Fruit fly (Drosophila melanogaster) whole organism, wandering third instar larva: ENCODE data around the gene CG9961.

ENCODE experiments used
- Abd-B ChIP-seq: fragments of >200 bp; optimal IDR thresholded peaks from 2 replicates; lab custom pipeline; 2017; ENCODE audit warnings: missing biosample characterization, missing genetic modification characterization
- CG9705 ChIP-seq: fragments of 200-800 bp; sonication (Bioruptor generic); optimal IDR thresholded peaks from 2 replicates; lab custom pipeline; 2018; ENCODE audit warnings: missing biosample characterization, mild to moderate bottlenecking, missing genetic modification characterization
- Dfd ChIP-seq: fragments of >200 bp; optimal IDR thresholded peaks from 2 replicates; lab custom pipeline; 2017; ENCODE audit warnings: missing biosample characterization, missing genetic modification characterization
- HLH106 ChIP-seq: fragments of 200-800 bp; optimal IDR thresholded peaks from 3 replicates; lab custom pipeline; 2019; ENCODE audit warnings: missing biosample characterization, mild to moderate bottlenecking, missing genetic modification characterization, moderate library complexity
- Hnf4 ChIP-seq: fragments of 200-800 bp; sonication (Bioruptor generic); optimal IDR thresholded peaks from 2 replicates; lab custom pipeline; 2016; ENCODE audit warnings: missing biosample characterization, mild to moderate bottlenecking, missing genetic modification characterization
- Hr78 ChIP-seq: fragments of >200 bp; optimal IDR thresholded peaks from 2 replicates; lab custom pipeline; 2017; ENCODE audit warnings: missing biosample characterization, missing genetic modification characterization
- Hr83 ChIP-seq: fragments of 200-300 bp; sonication (Bioruptor generic); optimal IDR thresholded peaks from 2 replicates; lab custom pipeline; 2016; ENCODE audit warnings: missing biosample characterization, mild to moderate bottlenecking, missing genetic modification characterization, moderate library complexity; ENCODE audit not compliant: poor library complexity, severe bottlenecking
- Jra ChIP-seq: sonication (Bioruptor generic); optimal IDR thresholded peaks from 2 replicates; lab custom pipeline; 2016; ENCODE audit warnings: missing biosample characterization, missing genetic modification characterization
- Myc ChIP-seq: fragments of >200 bp; optimal IDR thresholded peaks from 2 replicates; lab custom pipeline; 2017
- N ChIP-seq: fragments of >200 bp; optimal IDR thresholded peaks from 2 replicates; lab custom pipeline; 2018; ENCODE audit warnings: missing biosample characterization, missing external identifiers, missing genetic modification characterization
- OdsH ChIP-seq: fragments of 200-800 bp; sonication (Bioruptor generic); optimal IDR thresholded peaks from 2 replicates; lab custom pipeline; 2016; ENCODE audit warnings: missing biosample characterization, mild to moderate bottlenecking, missing genetic modification characterization
- Rel ChIP-seq, 2 experiments: fragments of 200-800 bp; sonication (Bioruptor generic) in 1 of 2; optimal IDR thresholded peaks; 2 replicates in 1 of 2; 3 replicates in 1 of 2; lab custom pipeline; 2016 to 2019; ENCODE audit warnings: mild to moderate bottlenecking in 2 of 2, missing biosample characterization in 2 of 2, missing genetic modification characterization in 2 of 2, moderate library complexity in 1 of 2
- Vsx2 ChIP-seq: fragments of 200-300, 225-300 bp; sonication (Bioruptor generic); optimal IDR thresholded peaks from 2 replicates; lab custom pipeline; 2018; ENCODE audit warnings: missing biosample characterization, missing genetic modification characterization; ENCODE audit not compliant: partially characterized antibody
- br ChIP-seq: fragments of 200-800 bp; sonication (Bioruptor generic); optimal IDR thresholded peaks from 2 replicates; lab custom pipeline; 2016; ENCODE audit warnings: missing biosample characterization, missing genetic modification characterization
- dl ChIP-seq, 2 experiments: fragments of 175-275, 200-275 bp in 1 of 2; fragments of 200-275 bp in 1 of 2; sonication (Bioruptor generic); optimal IDR thresholded peaks; lab custom pipeline; 2018; ENCODE audit warnings: mild to moderate bottlenecking in 2 of 2, missing biosample characterization in 2 of 2, missing genetic modification characterization in 2 of 2, moderate library complexity in 2 of 2; ENCODE audit not compliant: partially characterized antibody in 2 of 2, insufficient read depth in 1 of 2
- dmrt93B ChIP-seq: fragments of 200-800 bp; sonication (Bioruptor generic); optimal IDR thresholded peaks from 2 replicates; lab custom pipeline; 2018; ENCODE audit warnings: missing biosample characterization, mild to moderate bottlenecking, missing genetic modification characterization
- ey ChIP-seq: fragments of 200-800 bp; sonication (Bioruptor generic); optimal IDR thresholded peaks from 2 replicates; lab custom pipeline; 2016; ENCODE audit warnings: missing biosample characterization, missing genetic modification characterization
- foxo ChIP-seq, 2 experiments: fragments of 200-800 bp; sonication (Bioruptor generic); optimal IDR thresholded peaks; 2 replicates in 1 of 2; 3 replicates in 1 of 2; lab custom pipeline; 2016 to 2017; ENCODE audit warnings: missing biosample characterization in 2 of 2, missing genetic modification characterization in 2 of 2
- fru ChIP-seq: fragments of 200-800 bp; sonication (Bioruptor generic); optimal IDR thresholded peaks from 3 replicates; lab custom pipeline; 2016; ENCODE audit warnings: missing biosample characterization, mild to moderate bottlenecking, missing genetic modification characterization
- h ChIP-seq: fragments of 200-800 bp; sonication (Bioruptor generic); optimal IDR thresholded peaks from 3 replicates; lab custom pipeline; 2016; ENCODE audit warnings: missing biosample characterization, mild to moderate bottlenecking, missing genetic modification characterization
- jim ChIP-seq: fragments of 175-275, 200-325 bp; sonication (Bioruptor generic); optimal IDR thresholded peaks from 2 replicates; lab custom pipeline; 2016; ENCODE audit warnings: missing biosample characterization, mild to moderate bottlenecking, missing genetic modification characterization
- lola ChIP-seq: fragments of >200 bp; optimal IDR thresholded peaks from 2 replicates; lab custom pipeline; 2017; ENCODE audit warnings: missing biosample characterization, missing genetic modification characterization
- psq ChIP-seq: fragments of 200-800 bp; sonication (Bioruptor generic); optimal IDR thresholded peaks from 3 replicates; lab custom pipeline; 2017; ENCODE audit warnings: missing biosample characterization, mild to moderate bottlenecking, missing genetic modification characterization, moderate library complexity
- rgr ChIP-seq: fragments of 200-800 bp; sonication (Bioruptor generic); optimal IDR thresholded peaks from 3 replicates; lab custom pipeline; 2016; ENCODE audit warnings: missing biosample characterization, mild to moderate bottlenecking, missing genetic modification characterization
- sage ChIP-seq: fragments of 200-800 bp; sonication (Bioruptor generic); optimal IDR thresholded peaks from 2 replicates; lab custom pipeline; 2016; ENCODE audit warnings: missing biosample characterization, mild to moderate bottlenecking, missing genetic modification characterization
- tai ChIP-seq: sonication (Bioruptor generic); optimal IDR thresholded peaks from 2 replicates; lab custom pipeline; 2016; ENCODE audit warnings: missing biosample characterization, missing genetic modification characterization
- usp ChIP-seq: fragments of >200 bp; optimal IDR thresholded peaks from 2 replicates; lab custom pipeline; 2017; ENCODE audit warnings: missing biosample characterization, missing genetic modification characterization
- woc ChIP-seq: sonication (Bioruptor generic); optimal IDR thresholded peaks from 2 replicates; lab custom pipeline; 2016; ENCODE audit warnings: missing biosample characterization, mild to moderate bottlenecking, missing genetic modification characterization

CG9961 gene

DNA sequence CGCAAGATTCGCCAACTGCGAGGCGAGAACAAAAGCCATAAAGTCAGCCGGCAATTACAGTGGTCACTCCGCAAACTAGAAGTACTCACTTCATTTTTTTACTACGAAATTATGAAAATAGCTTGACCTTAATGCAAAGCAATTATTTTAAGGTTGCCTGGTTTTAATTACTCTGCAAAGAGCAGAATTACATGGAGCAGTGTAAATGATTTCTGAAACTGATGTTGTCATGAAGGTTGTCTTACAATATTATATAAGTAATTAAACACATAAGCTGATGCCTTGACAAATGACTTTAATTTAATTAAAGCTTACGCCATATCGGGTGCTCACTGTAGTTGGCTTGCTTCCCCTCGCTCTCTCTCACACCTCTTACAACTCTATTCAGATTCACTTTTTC is 10.5 kb downstream of the CG9961 start (continued):
- TF ChIP-seq Myc (lab: Kevin White, UChicago) (no peak), Dfd (GFP tag; lab: Kevin White, UChicago) (no peak), woc (GFP tag; lab: Kevin White, UChicago) (peak; percentile 53)

DNA sequence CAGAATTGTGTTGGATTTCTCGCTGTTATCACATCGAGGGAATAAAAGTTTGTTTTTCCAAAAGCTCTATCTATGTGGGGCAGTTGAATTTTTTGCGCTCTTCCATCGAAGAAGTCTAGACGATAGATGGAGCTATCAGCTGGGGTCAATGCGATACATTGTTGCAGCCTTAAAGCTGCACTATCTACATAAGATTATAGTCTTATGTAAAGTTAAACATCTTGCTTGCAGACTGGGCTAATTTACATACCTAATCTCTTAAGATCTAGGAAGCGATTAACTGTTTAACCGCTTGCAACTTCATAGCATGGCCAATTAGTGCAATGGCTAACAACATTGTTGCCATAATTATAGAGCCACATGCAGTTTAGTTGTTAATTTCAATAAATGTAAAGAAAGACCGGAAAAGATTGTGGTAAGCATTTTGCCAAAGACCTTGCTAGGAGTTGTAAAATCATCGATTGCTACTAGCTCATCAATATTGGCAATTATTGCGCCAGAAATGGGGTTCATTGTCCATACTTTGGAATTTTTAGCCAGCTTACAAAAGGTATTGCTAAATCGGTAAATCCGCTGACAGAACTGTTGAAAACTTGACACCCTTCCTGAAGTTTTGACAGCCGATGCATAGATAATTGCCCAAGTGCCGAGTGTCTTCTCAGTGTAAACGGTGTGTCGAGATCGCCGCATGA is 12.4 kb downstream of the CG9961 start:
- TF ChIP-seq psq (GFP tag; lab: Kevin White, UChicago): no peak
- TF ChIP-seq Dfd (GFP tag; lab: Kevin White, UChicago): no peak

DNA sequence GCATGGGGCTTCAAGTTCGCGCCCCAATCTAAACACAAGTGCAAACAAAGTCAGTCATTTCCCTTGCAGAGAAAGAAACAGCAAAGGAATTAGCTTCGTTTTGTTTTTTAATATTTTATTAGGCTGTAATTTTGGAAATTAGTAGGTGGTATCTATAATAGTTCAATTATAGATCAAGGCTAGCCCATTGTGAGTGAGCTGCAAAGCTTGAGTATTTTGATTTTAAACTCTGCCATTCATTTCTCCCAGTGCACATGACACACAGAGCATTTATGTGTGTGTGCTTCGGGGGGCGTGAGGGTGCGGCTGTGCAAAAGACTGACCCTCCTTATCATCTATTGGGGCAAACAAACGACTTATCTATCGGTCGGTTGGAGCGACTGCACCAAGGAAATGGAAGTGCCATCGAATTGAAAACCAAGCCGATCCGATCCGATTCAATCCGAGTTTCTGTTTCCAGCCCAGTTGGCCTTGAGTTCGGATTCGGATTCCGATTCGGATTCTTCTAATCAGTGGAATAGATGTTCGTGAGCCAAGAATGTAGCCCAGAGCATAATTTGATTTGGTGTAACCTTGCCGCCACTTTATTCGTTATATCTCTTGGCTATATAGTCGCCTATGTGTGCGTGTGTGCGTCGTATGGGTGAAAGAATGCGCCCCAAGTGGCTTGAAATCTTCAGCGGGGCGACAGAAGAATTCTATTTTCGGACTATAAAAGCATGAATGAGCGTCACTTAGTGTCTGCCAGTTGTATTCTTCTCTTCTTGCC is 13.2 kb downstream of the CG9961 start:
- TF ChIP-seq Abd-B (GFP tag; lab: Kevin White, UChicago): no peak
- TF ChIP-seq Rel (GFP tag; optimal IDR thresholded peaks at IDR 0.05; lab: Kevin White, UChicago): no peak
- TF ChIP-seq Rel (tag; optimal IDR thresholded peaks at IDR 0.05; lab: Kevin White, UChicago): no peak
- TF ChIP-seq sage: no peak
- peak; percentile 11 for TF ChIP-seq ey
- peak; percentile 39 for TF ChIP-seq OdsH (GFP tag; lab: Kevin White, UChicago)
- TF ChIP-seq Hnf4 (GFP tag; lab: Kevin White, UChicago): no peak
- no peak for TF ChIP-seq dl (GFP tag; optimal IDR thresholded peaks at IDR 0.05; lab: Kevin White, UChicago; ENCODE audit: insufficient read depth in 1 of 2, partially characterized antibody in 2 of 2)
- TF ChIP-seq h: peak; percentile 36
- TF ChIP-seq fru (GFP tag; lab: Kevin White, UChicago): peak; percentile 35
- TF ChIP-seq foxo (GFP tag; optimal IDR thresholded peaks at IDR 0.05; lab: Kevin White, UChicago): peak in 1 of 2 experiments; percentile 40
- TF ChIP-seq rgr (GFP tag; lab: Kevin White, UChicago): peak; percentile 31
- no peak for TF ChIP-seq dmrt93B (GFP tag; lab: Kevin White, UChicago)

DNA sequence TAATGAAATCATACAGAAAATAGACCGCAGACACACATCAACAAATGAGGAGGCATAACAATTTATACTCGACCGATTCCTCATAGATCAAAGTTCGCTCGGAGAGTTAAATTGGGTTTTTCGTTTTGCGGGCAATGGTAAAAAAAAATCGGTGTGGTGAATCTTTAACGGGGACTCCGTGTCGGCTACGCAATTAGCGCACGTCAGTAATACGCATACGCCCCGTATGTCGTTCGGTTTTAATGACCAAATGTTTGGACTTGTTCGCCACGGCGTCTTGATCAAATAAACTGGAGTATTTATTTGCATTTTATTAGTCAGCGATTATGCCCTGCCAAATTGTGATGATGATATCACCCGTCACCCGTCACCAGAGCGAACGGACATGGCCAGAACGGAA is 14.0 kb downstream of the CG9961 start:
- no peak for TF ChIP-seq rgr (GFP tag; lab: Kevin White, UChicago)
- TF ChIP-seq sage: no peak
- no peak for TF ChIP-seq HLH106 (tag; lab: Kevin White, UChicago)
- TF ChIP-seq lola: no peak
- TF ChIP-seq h: no peak
- TF ChIP-seq Rel (GFP tag; optimal IDR thresholded peaks at IDR 0.05; lab: Kevin White, UChicago): no peak
- no peak for TF ChIP-seq Rel (tag; optimal IDR thresholded peaks at IDR 0.05; lab: Kevin White, UChicago)
- TF ChIP-seq br (GFP tag; lab: Kevin White, UChicago): no peak
- no peak for TF ChIP-seq jim (GFP tag; lab: Kevin White, UChicago)
- TF ChIP-seq CG9705 (GFP tag; lab: Kevin White, UChicago): no peak
- TF ChIP-seq N (GFP tag; lab: Kevin White, UChicago): no peak
- no peak for TF ChIP-seq Jra (GFP tag; lab: Kevin White, UChicago)
- TF ChIP-seq tai (GFP tag; lab: Kevin White, UChicago): no peak
- no peak for TF ChIP-seq Myc (lab: Kevin White, UChicago)
- TF ChIP-seq psq (GFP tag; lab: Kevin White, UChicago): no peak
- no peak for TF ChIP-seq Abd-B (GFP tag; lab: Kevin White, UChicago)
- TF ChIP-seq usp (GFP tag; lab: Kevin White, UChicago): no peak
- no peak for TF ChIP-seq Vsx2 (GFP tag; lab: Kevin White, UChicago)
- TF ChIP-seq Hnf4 (GFP tag; lab: Kevin White, UChicago): no peak
- no peak for TF ChIP-seq Hr78 (GFP tag; lab: Kevin White, UChicago)

DNA sequence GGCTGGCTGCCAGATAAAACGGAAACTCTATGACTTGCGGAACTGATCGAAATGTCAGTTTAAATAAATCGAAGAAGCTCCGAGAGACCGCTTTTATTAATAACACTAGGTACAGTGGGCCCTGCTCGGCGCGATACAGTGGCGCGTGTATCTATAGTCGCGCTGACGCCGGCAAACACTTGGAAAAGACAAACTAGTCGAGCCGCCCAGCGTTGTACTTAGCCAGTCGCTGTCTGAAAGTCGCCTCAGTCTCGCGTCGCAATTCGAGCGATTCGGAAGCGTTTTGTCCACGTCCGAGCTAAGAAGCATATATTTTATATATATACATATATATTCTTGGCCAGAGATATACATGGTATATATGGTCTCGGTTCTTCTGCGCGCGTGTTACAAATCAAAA is 14.9 kb downstream of the CG9961 start:
- TF ChIP-seq dl (GFP tag; optimal IDR thresholded peaks at IDR 0.05; lab: Kevin White, UChicago; ENCODE audit: insufficient read depth in 1 of 2, partially characterized antibody in 2 of 2) (no peak), Hr83 (GFP tag; lab: Kevin White, UChicago) (no peak)
